Fruit fly (Drosophila melanogaster) whole organism, adult: ENCODE data around the gene wds.
A peak's percentile ranks its signal among the peaks of the same experiment; 100 is the strongest.

Experiments used
- CG11617 ChIP-seq: fragments of 200-800 bp; sonication (Bioruptor generic); optimal IDR thresholded peaks from 2 replicates; lab custom pipeline; 2017; ENCODE audit warnings: mild to moderate bottlenecking, missing biosample characterization, missing genetic modification reagents, missing genetic modification characterization
- CG12768 ChIP-seq: fragments of 200-800 bp; sonication (Bioruptor generic); optimal IDR thresholded peaks from 2 replicates; lab custom pipeline; 2017; ENCODE audit warnings: missing biosample characterization, missing genetic modification characterization, mild to moderate bottlenecking, moderate library complexity, missing genetic modification reagents
- CG14711 ChIP-seq: fragments of 200-800 bp; sonication (Bioruptor generic); optimal IDR thresholded peaks from 2 replicates; lab custom pipeline; 2018; ENCODE audit warnings: missing biosample characterization, mild to moderate bottlenecking, missing genetic modification characterization, moderate library complexity
- CG1620 ChIP-seq: fragments of 200-800 bp; sonication (Bioruptor generic); optimal IDR thresholded peaks from 2 replicates; lab custom pipeline; 2016; ENCODE audit warnings: missing biosample characterization, missing genetic modification characterization
- Crg-1 ChIP-seq: fragments of 200-800 bp; sonication (Bioruptor generic); optimal IDR thresholded peaks from 2 replicates; lab custom pipeline; 2016; ENCODE audit warnings: missing biosample characterization, missing genetic modification characterization
- Mnt ChIP-seq: fragments of 200-800 bp; sonication (Bioruptor generic); optimal IDR thresholded peaks from 2 replicates; lab custom pipeline; 2016; ENCODE audit warnings: missing biosample characterization, mild to moderate bottlenecking, missing genetic modification characterization
- bab1 ChIP-seq: fragments of 200-800 bp; sonication (Bioruptor generic); optimal IDR thresholded peaks from 3 replicates; lab custom pipeline; 2019; ENCODE audit warnings: missing biosample characterization, mild to moderate bottlenecking, missing genetic modification characterization, moderate library complexity
- kay ChIP-seq: fragments of 200-800 bp; sonication (Bioruptor generic); peaks from one replicate; lab custom pipeline; 2016; ENCODE audit warnings: missing biosample characterization, missing genetic modification characterization, borderline replicate concordance
- ovo ChIP-seq: fragments of 200-800 bp; sonication (Bioruptor generic); optimal IDR thresholded peaks from 2 replicates; lab custom pipeline; 2016; ENCODE audit warnings: missing biosample characterization, missing genetic modification characterization
- pad ChIP-seq: fragments of 200-800 bp; sonication (Bioruptor generic); optimal IDR thresholded peaks from 3 replicates; lab custom pipeline; 2017; ENCODE audit warnings: missing biosample characterization, missing genetic modification characterization, mild to moderate bottlenecking, moderate library complexity, missing genetic modification reagents
- toe ChIP-seq: fragments of 200-800 bp; sonication (Bioruptor generic); optimal IDR thresholded peaks from 2 replicates; lab custom pipeline; 2016; ENCODE audit warnings: missing biosample characterization, missing genetic modification characterization

dm6 chrX:2591315-2591999 is 5.7 kb downstream of the wds start:
- TF ChIP-seq pad (GFP tag; lab: Kevin White, UChicago) (peak; percentile 37), CG14711 (no peak), toe (GFP tag; lab: Kevin White, UChicago) (peak; percentile 16), Mnt (GFP tag; lab: Kevin White, UChicago) (no peak), CG12768 (GFP tag; lab: Kevin White, UChicago) (no peak), CG11617 (GFP tag; lab: Kevin White, UChicago) (peak; percentile 69), Crg-1 (GFP tag; lab: Kevin White, UChicago) (no peak), bab1 (GFP tag; lab: Kevin White, UChicago) (no peak), ovo (GFP tag; lab: Kevin White, UChicago) (no peak), kay (GFP tag; lab: Kevin White, UChicago) (peak; percentile 88), CG1620 (GFP tag; lab: Kevin White, UChicago) (no peak)
